Worm (Caenorhabditis elegans) whole organism, late embryonic: ENCODE measurements around the gene B0273.1.
"Not testable (repeated sequence)": the region's sequence is repeated elsewhere in the genome, so short reads cannot be mapped to it uniquely, and the experiment has no call there.

Experiments used
- C08G9.2 ChIP-seq: sonication (generic microtip); optimal IDR thresholded peaks from 2 replicates; lab custom pipeline; 2016; ENCODE audit warnings: mild to moderate bottlenecking, missing genetic modification characterization, moderate library complexity, missing compliant biosample characterization
- K02D7.2 ChIP-seq: sonication (generic microtip); optimal IDR thresholded peaks from 2 replicates; lab custom pipeline; 2017; ENCODE audit warnings: mild to moderate bottlenecking, missing genetic modification characterization, missing compliant biosample characterization
- K09A11.1 ChIP-seq: sonication (generic microtip); optimal IDR thresholded peaks from 2 replicates; lab custom pipeline; 2017; ENCODE audit warnings: antibody characterized with exemption, mild to moderate bottlenecking, missing genetic modification characterization, missing compliant biosample characterization; ENCODE audit not compliant: insufficient read depth
- ahr-1 ChIP-seq: sonication (generic microtip); optimal IDR thresholded peaks from 2 replicates; lab custom pipeline; 2016; ENCODE audit warnings: missing genetic modification characterization, missing compliant biosample characterization
- ama-1 ChIP-seq: fragments of 150-350 bp; optimal IDR thresholded peaks from 2 replicates; lab custom pipeline; 2014
- ceh-14 ChIP-seq: sonication (generic microtip); optimal IDR thresholded peaks from 2 replicates; lab custom pipeline; 2016; ENCODE audit warnings: missing genotype, missing genetic modification characterization, missing compliant biosample characterization
- ceh-18 ChIP-seq: sonication (generic microtip); optimal IDR thresholded peaks from 2 replicates; lab custom pipeline; 2016; ENCODE audit warnings: missing genetic modification characterization, missing compliant biosample characterization
- ceh-19 ChIP-seq: fragments of 200-800 bp; sonication (Bioruptor generic); optimal IDR thresholded peaks from 2 replicates; lab custom pipeline; 2018; ENCODE audit warnings: mild to moderate bottlenecking, missing genetic modification characterization, missing compliant biosample characterization
- ceh-22 ChIP-seq: sonication (generic microtip); optimal IDR thresholded peaks from 2 replicates; lab custom pipeline; 2017; ENCODE audit warnings: missing biosample characterization, missing genetic modification characterization
- ceh-24 ChIP-seq: sonication (generic microtip); optimal IDR thresholded peaks from 2 replicates; lab custom pipeline; 2016; ENCODE audit warnings: mild to moderate bottlenecking, missing genetic modification characterization, missing compliant biosample characterization
- ceh-31 ChIP-seq: sonication (generic microtip); optimal IDR thresholded peaks from 2 replicates; lab custom pipeline; 2016; ENCODE audit warnings: missing genetic modification characterization, missing compliant biosample characterization
- ceh-45 ChIP-seq: fragments of 200-800 bp; sonication (Bioruptor generic); IDR thresholded peaks from 2 replicates; pipeline ENCODE4 v1.3.6; 2022; ENCODE audit warnings: missing genetic modification reagents, missing genetic modification characterization, missing compliant biosample characterization
- ceh-9 ChIP-seq: sonication (generic microtip); optimal IDR thresholded peaks from 2 replicates; lab custom pipeline; 2016; ENCODE audit warnings: mild to moderate bottlenecking, missing genetic modification characterization, inconsistent platforms, missing compliant biosample characterization
- che-1 ChIP-seq: sonication (generic microtip); optimal IDR thresholded peaks from 2 replicates; lab custom pipeline; 2016; ENCODE audit warnings: mild to moderate bottlenecking, missing genetic modification characterization, missing compliant biosample characterization
- dmd-4 ChIP-seq: sonication (generic microtip); optimal IDR thresholded peaks from 2 replicates; lab custom pipeline; 2016; ENCODE audit warnings: borderline replicate concordance, missing genetic modification characterization, missing compliant biosample characterization
- dve-1 ChIP-seq: sonication (generic microtip); optimal IDR thresholded peaks from 2 replicates; lab custom pipeline; 2017; ENCODE audit warnings: antibody characterized with exemption, mild to moderate bottlenecking, missing genetic modification characterization, missing compliant biosample characterization
- elt-2 ChIP-seq: sonication (generic microtip); optimal IDR thresholded peaks from 2 replicates; lab custom pipeline; 2016; ENCODE audit warnings: missing genetic modification reagents, missing genetic modification characterization, missing compliant biosample characterization
- eyg-1 ChIP-seq: sonication (generic microtip); optimal IDR thresholded peaks from 2 replicates; lab custom pipeline; 2016; ENCODE audit warnings: missing genotype, missing genetic modification characterization, missing compliant biosample characterization
- hlh-6 ChIP-seq: sonication (generic microtip); optimal IDR thresholded peaks from 2 replicates; lab custom pipeline; 2016; ENCODE audit warnings: missing genotype, missing genetic modification characterization, missing compliant biosample characterization
- hlh-8 ChIP-seq: sonication (generic microtip); optimal IDR thresholded peaks from 2 replicates; lab custom pipeline; 2016; ENCODE audit warnings: missing genotype, missing genetic modification characterization, missing compliant biosample characterization
- lim-6 ChIP-seq: sonication (generic microtip); optimal IDR thresholded peaks from 2 replicates; lab custom pipeline; 2016; ENCODE audit warnings: missing genetic modification characterization, missing compliant biosample characterization
- lin-11 ChIP-seq: fragments of 200-800 bp; sonication (Bioruptor generic); optimal IDR thresholded peaks from 2 replicates; lab custom pipeline; 2018; ENCODE audit warnings: mild to moderate bottlenecking, missing genetic modification characterization, missing compliant biosample characterization
- mec-3 ChIP-seq: sonication (generic microtip); optimal IDR thresholded peaks from 2 replicates; lab custom pipeline; 2016; ENCODE audit warnings: borderline replicate concordance, missing genetic modification characterization, missing compliant biosample characterization
- nfya-1 ChIP-seq: sonication (generic microtip); optimal IDR thresholded peaks from 2 replicates; lab custom pipeline; 2017; ENCODE audit warnings: missing genetic modification characterization, mild to moderate bottlenecking, missing compliant biosample characterization, antibody characterized with exemption, moderate library complexity
- nhr-11 ChIP-seq: fragments of 150-350 bp; optimal IDR thresholded peaks from 2 replicates; lab custom pipeline; 2014; ENCODE audit warnings: missing biosample characterization, missing genetic modification characterization
- nhr-232 ChIP-seq: sonication (generic microtip); optimal IDR thresholded peaks from 2 replicates; lab custom pipeline; 2016; ENCODE audit warnings: missing genetic modification characterization, missing compliant biosample characterization
- odd-2 ChIP-seq: sonication (generic microtip); optimal IDR thresholded peaks from 2 replicates; lab custom pipeline; 2017; ENCODE audit warnings: antibody characterized with exemption, mild to moderate bottlenecking, missing genetic modification characterization, missing compliant biosample characterization
- pax-1 ChIP-seq: fragments of 150-350 bp; optimal IDR thresholded peaks from 2 replicates; lab custom pipeline; 2014; ENCODE audit warnings: missing biosample characterization, missing genetic modification characterization
- pha-2 ChIP-seq: sonication (generic microtip); optimal IDR thresholded peaks from 2 replicates; lab custom pipeline; 2017; ENCODE audit warnings: mild to moderate bottlenecking, missing genetic modification characterization, missing compliant biosample characterization
- sdc-2 ChIP-seq: sonication (generic microtip); optimal IDR thresholded peaks from 2 replicates; lab custom pipeline; 2016; ENCODE audit warnings: missing genotype, missing genetic modification characterization, missing compliant biosample characterization
- sox-4 ChIP-seq: sonication (generic microtip); optimal IDR thresholded peaks from 2 replicates; lab custom pipeline; 2017; ENCODE audit warnings: mild to moderate bottlenecking, missing genetic modification characterization, inconsistent platforms, missing compliant biosample characterization
- tbx-2 ChIP-seq: sonication (generic microtip); optimal IDR thresholded peaks from 2 replicates; lab custom pipeline; 2016; ENCODE audit warnings: missing genetic modification characterization, missing compliant biosample characterization
- tbx-7 ChIP-seq: sonication (generic microtip); optimal IDR thresholded peaks from 2 replicates; lab custom pipeline; 2016; ENCODE audit warnings: missing genotype, missing genetic modification characterization, missing compliant biosample characterization
- ttx-3 ChIP-seq: sonication (generic microtip); optimal IDR thresholded peaks from 2 replicates; lab custom pipeline; 2016; ENCODE audit warnings: missing genetic modification reagents, missing genetic modification characterization, missing compliant biosample characterization
- unc-55 ChIP-seq: sonication (generic microtip); optimal IDR thresholded peaks from 2 replicates; lab custom pipeline; 2017; ENCODE audit warnings: missing biosample characterization, missing genetic modification reagents, missing genetic modification characterization
- unc-86 ChIP-seq: sonication (generic microtip); optimal IDR thresholded peaks from 2 replicates; lab custom pipeline; 2016; ENCODE audit warnings: missing genetic modification characterization, missing compliant biosample characterization
- zip-5 ChIP-seq: sonication (generic microtip); optimal IDR thresholded peaks from 2 replicates; lab custom pipeline; 2016; ENCODE audit warnings: missing genetic modification characterization, missing compliant biosample characterization

The B0273.1 gene

DNA sequence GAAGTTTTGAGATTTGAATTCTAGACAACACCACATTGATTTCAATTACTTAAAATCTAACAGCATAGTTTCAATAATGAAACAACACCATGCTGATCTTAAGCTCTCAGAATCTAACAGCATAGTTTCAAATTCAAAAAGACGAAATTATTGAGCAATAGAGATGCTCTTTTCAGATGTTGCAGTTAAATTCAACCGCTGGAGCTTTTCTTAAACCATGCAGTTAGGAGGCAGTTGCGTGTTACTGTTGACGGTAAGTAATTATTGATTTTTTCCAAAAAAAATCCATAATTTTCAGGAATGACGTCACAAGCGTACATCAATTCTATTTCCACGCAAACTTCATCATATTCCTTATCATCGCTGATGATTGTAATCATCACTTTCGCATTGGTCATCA lies 11.1 kb upstream of the B0273.1 start, which contains the start of gene T11F8.5:
Gene T11F8.5, plus strand, starts transcription at position 301 of the 400 bp plus-strand sequence.
- no peak for TF ChIP-seq mec-3 (tag; lab: Kevin White, UChicago)
- TF ChIP-seq odd-2 (tag; lab: Kevin White, UChicago): no peak
- no peak for TF ChIP-seq elt-2 (tag; lab: Kevin White, UChicago)
- TF ChIP-seq pha-2 (tag; lab: Kevin White, UChicago): no peak
- TF ChIP-seq ceh-14 (tag; lab: Kevin White, UChicago): no peak
- TF ChIP-seq dve-1 (tag; lab: Kevin White, UChicago): no peak
- TF ChIP-seq che-1 (tag; lab: Kevin White, UChicago): no peak
- TF ChIP-seq nhr-232 (tag; lab: Kevin White, UChicago): no peak
- TF ChIP-seq K09A11.1 (tag; lab: Kevin White, UChicago): no peak
- no peak for TF ChIP-seq ttx-3 (tag; lab: Kevin White, UChicago)
- no peak for TF ChIP-seq pax-1
- no peak for TF ChIP-seq ceh-45
- TF ChIP-seq dmd-4 (tag; lab: Kevin White, UChicago): no peak
- TF ChIP-seq lim-6 (tag; lab: Kevin White, UChicago): no peak
- TF ChIP-seq ceh-18: no peak
- TF ChIP-seq sox-4 (tag; lab: Kevin White, UChicago): no peak

- not testable (repeated sequence) for TF ChIP-seq tbx-7, ahr-1, ceh-31 (tag; lab: Kevin White, UChicago)
- TF ChIP-seq, all 69 proteins: peak for 0; not testable (repeated sequence) for 69
Measured at ce11 chrIV:5486208-5486731, 7.5 kb upstream of the B0273.1 start, which contains the start of the genes snpc-3.1 and puf-7. TSS of gene snpc-3.1 (minus strand) at chrIV:5486258. TSS of gene puf-7 (plus strand) at chrIV:5486713.

- not testable (repeated sequence) for TF ChIP-seq ceh-9, sdc-2, K02D7.2 (tag; lab: Kevin White, UChicago)
Measured at ce11 chrIV:5491054-5491453, 2.7 kb upstream of the B0273.1 start, which contains the start of gene B0273.115. TSS of gene B0273.115 (minus strand) at chrIV:5491154.

DNA sequence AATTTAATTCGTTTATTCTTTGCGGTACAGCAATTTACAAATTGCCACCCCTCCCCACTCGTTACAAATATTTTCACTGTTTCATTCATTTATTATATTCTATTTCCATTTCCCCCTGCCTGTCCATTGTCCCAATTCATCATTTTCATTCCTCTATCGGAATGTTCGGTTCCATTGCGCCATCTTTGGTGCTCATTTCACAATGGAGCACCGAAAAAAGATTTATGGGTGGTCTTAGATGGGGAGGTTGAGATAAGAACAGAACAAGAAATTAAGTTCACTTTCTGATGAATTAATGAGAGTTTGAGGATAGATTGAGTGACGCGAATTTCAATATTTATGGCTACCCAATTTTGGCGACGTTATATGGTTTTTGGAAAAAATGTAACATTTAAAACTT lies 1.6 kb upstream of the B0273.1 start:
- peak; percentile 50 for TF ChIP-seq unc-55 (GFP tag; lab: Kevin White, UChicago)
- no peak for TF ChIP-seq ceh-24

- TF ChIP-seq elt-2 (tag; lab: Kevin White, UChicago) (no peak), hlh-6 (tag; lab: Kevin White, UChicago) (no peak), unc-86 (tag; lab: Kevin White, UChicago) (no peak), ceh-24 (no peak), lin-11 (tag; lab: Kevin White, UChicago) (no peak), eyg-1 (no peak), ceh-19 (no peak), nfya-1 (no peak), hlh-8 (tag; lab: Kevin White, UChicago) (no peak), ceh-31 (tag; lab: Kevin White, UChicago) (no peak), nhr-11 (tag; lab: Kevin White, UChicago) (no peak), pha-2 (tag; lab: Kevin White, UChicago) (no peak), zip-5 (tag; lab: Kevin White, UChicago) (no peak), odd-2 (tag; lab: Kevin White, UChicago) (no peak), C08G9.2 (tag; lab: Kevin White, UChicago) (no peak), ceh-22 (tag; lab: Kevin White, UChicago) (no peak), ama-1 (no peak), tbx-2 (tag; lab: Kevin White, UChicago) (no peak)
- TF ChIP-seq, all 69 proteins: peak for 0
Measured at ce11 chrIV:5493135-5493534, 657 bp upstream of the B0273.1 start.
